Worm (Caenorhabditis elegans) whole organism, L3 larva: Measurements from ENCODE around the gene F20A1.2.

ENCODE experiments used
- R02D3.7 ChIP-seq: fragments of 150-350 bp; optimal IDR thresholded peaks from 2 replicates; lab custom pipeline; 2014; ENCODE audit warnings: missing biosample characterization, missing genetic modification characterization
- ZK546.5 ChIP-seq: sonication (generic microtip); optimal IDR thresholded peaks from 2 replicates; lab custom pipeline; 2017; ENCODE audit warnings: missing biosample characterization, missing genetic modification characterization
- ama-1 ChIP-seq: fragments of 150-350 bp; optimal IDR thresholded peaks from 2 replicates; lab custom pipeline; 2018
- ceh-82 ChIP-seq: fragments of 150-350 bp; optimal IDR thresholded peaks from 2 replicates; lab custom pipeline; 2014; ENCODE audit warnings: missing biosample characterization, missing genetic modification characterization
- ceh-9 ChIP-seq: sonication (generic microtip); optimal IDR thresholded peaks from 2 replicates; lab custom pipeline; 2018; ENCODE audit warnings: missing biosample characterization, missing genetic modification characterization
- egl-27 ChIP-seq: sonication (generic microtip); optimal IDR thresholded peaks from 4 replicates; lab custom pipeline; 2017; ENCODE audit warnings: missing biosample characterization, missing genetic modification reagents, missing genetic modification characterization
- elt-1 ChIP-seq: fragments of 150-350 bp; optimal IDR thresholded peaks from 2 replicates; lab custom pipeline; 2014; ENCODE audit warnings: missing biosample characterization, missing genetic modification characterization
- elt-2 ChIP-seq: sonication (generic microtip); optimal IDR thresholded peaks from 2 replicates; lab custom pipeline; 2016; ENCODE audit warnings: missing genetic modification reagents, mild to moderate bottlenecking, missing genetic modification characterization, missing compliant biosample characterization
- elt-3 ChIP-seq, 3 experiments: fragments of 150-350 bp in 1 of 3; sonication (generic microtip) in 2 of 3; optimal IDR thresholded peaks; 2 replicates in 2 of 3; 4 replicates in 1 of 3; lab custom pipeline; 2014 to 2017; ENCODE audit warnings: missing biosample characterization in 3 of 3, missing genetic modification characterization in 3 of 3
- fkh-10 ChIP-seq: sonication (generic microtip); optimal IDR thresholded peaks from 2 replicates; lab custom pipeline; 2017; ENCODE audit warnings: missing biosample characterization, missing genetic modification reagents, missing genetic modification characterization
- fkh-2 ChIP-seq: fragments of 150-350 bp; optimal IDR thresholded peaks from 2 replicates; lab custom pipeline; 2014; ENCODE audit warnings: missing biosample characterization, missing genetic modification reagents, missing genetic modification characterization
- fos-1 ChIP-seq: fragments of 150-350 bp; optimal IDR thresholded peaks from 2 replicates; lab custom pipeline; 2014; ENCODE audit warnings: missing biosample characterization, missing genetic modification characterization
- hmg-11 ChIP-seq: sonication (generic microtip); optimal IDR thresholded peaks from 2 replicates; lab custom pipeline; 2016; ENCODE audit warnings: missing genetic modification characterization, missing compliant biosample characterization
- lin-15B ChIP-seq: fragments of 150-350 bp; optimal IDR thresholded peaks from 2 replicates; lab custom pipeline; 2014; ENCODE audit warnings: missing biosample characterization, missing genetic modification characterization
- lsy-12 ChIP-seq: sonication (generic microtip); optimal IDR thresholded peaks from 2 replicates; lab custom pipeline; 2016; ENCODE audit warnings: mild to moderate bottlenecking, missing genetic modification characterization, missing compliant biosample characterization
- mdl-1 ChIP-seq: fragments of 150-350 bp; optimal IDR thresholded peaks from 2 replicates; lab custom pipeline; 2014; ENCODE audit warnings: missing biosample characterization, missing genetic modification characterization
- mml-1 ChIP-seq: fragments of 150-350 bp; sonication (generic microtip); optimal IDR thresholded peaks from 3 replicates; lab custom pipeline; 2014; ENCODE audit warnings: missing biosample characterization, missing genetic modification characterization
- nhr-23 ChIP-seq: fragments of 150-350 bp; optimal IDR thresholded peaks from 2 replicates; lab custom pipeline; 2014; ENCODE audit warnings: missing biosample characterization, missing genetic modification reagents, missing genetic modification characterization
- nhr-237 ChIP-seq: fragments of 150-350 bp; optimal IDR thresholded peaks from 2 replicates; lab custom pipeline; 2014; ENCODE audit warnings: missing biosample characterization, missing genetic modification characterization
- nhr-25 ChIP-seq: sonication (generic microtip); optimal IDR thresholded peaks from 2 replicates; lab custom pipeline; 2017; ENCODE audit warnings: missing biosample characterization, missing genetic modification characterization
- nhr-28 ChIP-seq: fragments of 150-350 bp; optimal IDR thresholded peaks from 2 replicates; lab custom pipeline; 2014; ENCODE audit warnings: missing biosample characterization, missing genetic modification characterization
- nhr-43 ChIP-seq: sonication (generic microtip); optimal IDR thresholded peaks from 2 replicates; lab custom pipeline; 2016; ENCODE audit warnings: mild to moderate bottlenecking, missing genetic modification characterization, missing compliant biosample characterization; ENCODE audit not compliant: poor library complexity, severe bottlenecking
- nhr-76 ChIP-seq: fragments of 150-350 bp; sonication (generic microtip); optimal IDR thresholded peaks from 5 replicates; lab custom pipeline; 2014; ENCODE audit warnings: missing biosample characterization, missing genetic modification characterization
- pha-4 ChIP-seq: fragments of 150-350 bp; optimal IDR thresholded peaks from 2 replicates; lab custom pipeline; 2014; ENCODE audit warnings: missing biosample characterization, missing genetic modification reagents, missing genetic modification characterization
- pqm-1 ChIP-seq: fragments of 150-350 bp; optimal IDR thresholded peaks from 2 replicates; lab custom pipeline; 2017; ENCODE audit warnings: missing biosample characterization, missing genetic modification characterization, inconsistent platforms
- skn-1 ChIP-seq: fragments of 150-350 bp; optimal IDR thresholded peaks from 2 replicates; lab custom pipeline; 2014; ENCODE audit warnings: missing biosample characterization, missing genetic modification characterization
- snpc-4 ChIP-seq: fragments of 150-350 bp; optimal IDR thresholded peaks from 2 replicates; lab custom pipeline; 2014; ENCODE audit warnings: missing biosample characterization, missing genetic modification characterization
- unc-39 ChIP-seq: sonication (generic microtip); optimal IDR thresholded peaks from 4 replicates; lab custom pipeline; 2017; ENCODE audit warnings: missing biosample characterization, missing genetic modification characterization
- unc-62 ChIP-seq: fragments of 150-350 bp; sonication (generic microtip); optimal IDR thresholded peaks from 4 replicates; lab custom pipeline; 2014; ENCODE audit warnings: missing biosample characterization, missing genetic modification reagents, missing genetic modification characterization
- zag-1 ChIP-seq: fragments of 150-350 bp; optimal IDR thresholded peaks from 2 replicates; lab custom pipeline; 2014; ENCODE audit warnings: missing biosample characterization, missing genetic modification characterization
- ztf-11 ChIP-seq: fragments of 150-350 bp; optimal IDR thresholded peaks from 2 replicates; lab custom pipeline; 2014; ENCODE audit warnings: missing biosample characterization, missing genetic modification characterization

The F20A1.2 gene

DNA sequence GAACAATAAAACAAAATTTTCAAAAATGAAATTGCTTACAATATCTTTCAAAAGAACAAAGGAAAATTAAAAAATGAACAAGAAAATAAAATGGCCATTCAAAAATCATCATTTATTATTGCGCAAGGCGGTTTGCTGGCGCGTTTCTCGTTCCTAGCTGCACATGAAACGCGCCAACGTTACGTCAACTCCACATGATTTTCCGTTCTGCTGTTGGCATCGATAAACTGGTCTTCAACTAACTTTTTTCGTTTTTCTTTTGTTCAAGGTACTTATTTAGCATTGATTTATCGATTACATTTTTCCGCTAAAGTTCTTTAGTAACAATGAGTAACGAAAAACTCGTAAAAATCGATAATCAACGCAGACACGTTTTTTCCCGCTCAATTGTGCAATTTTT is 14.3 kb downstream of the F20A1.2 start, which contains the start of the genes Y57E12AL.6 and Y57E12AL.1 (continued):
- no peak for TF ChIP-seq fkh-10 (GFP tag; lab: Kevin White, UChicago)
- TF ChIP-seq lsy-12 (tag; lab: Kevin White, UChicago) = peak; percentile 52
- TF ChIP-seq, all 47 proteins: peak for 21

DNA sequence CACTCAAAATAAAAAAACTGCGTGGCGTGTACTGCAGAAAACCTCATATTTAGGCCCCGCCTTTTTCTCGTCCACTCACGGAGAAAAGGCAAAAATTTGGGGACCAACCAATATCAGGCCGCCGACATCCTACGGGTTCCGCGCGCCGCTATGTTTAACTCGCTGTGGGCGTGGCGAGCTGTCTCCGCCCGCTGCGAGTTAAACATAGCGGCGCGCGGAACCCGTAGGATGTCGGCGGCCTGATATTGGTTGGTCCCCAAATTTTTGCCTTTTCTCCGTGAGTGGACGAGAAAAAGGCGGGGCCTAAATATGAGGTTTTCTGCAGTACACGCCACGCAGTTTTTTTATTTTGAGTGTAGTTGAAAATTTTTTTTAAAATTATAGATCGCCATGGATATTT is 16.7 kb downstream of the F20A1.2 start, which contains the start of gene tmem-258:
tmem-258 (plus strand) TSS at position 385 of the 400 bp plus-strand sequence.
- peak; percentile 50 for TF ChIP-seq snpc-4 (tag; lab: Kevin White, UChicago)

DNA sequence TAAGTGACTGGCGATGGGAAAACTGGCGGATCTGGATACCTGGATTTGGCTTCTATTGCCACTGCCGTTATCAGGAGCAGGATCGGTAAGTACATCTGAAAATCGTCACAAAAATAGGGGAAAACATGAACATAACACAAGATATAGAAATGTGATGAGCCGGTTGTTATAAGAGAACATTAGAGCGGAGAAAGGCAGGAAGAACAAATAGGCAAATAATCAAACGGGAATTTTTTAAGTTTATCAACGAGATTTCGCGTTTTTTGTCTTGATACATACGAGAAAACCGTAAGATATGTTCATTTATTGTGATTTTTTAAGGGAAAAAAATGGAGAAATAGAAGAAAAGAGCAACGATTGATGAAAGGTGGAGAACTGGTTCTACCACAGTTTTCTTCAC is 19.1 kb downstream of the F20A1.2 start, which contains the start of gene Y57E12AR.1:
Y57E12AR.1 (minus strand) TSS at position 101 of the 400 bp plus-strand sequence.
- TF ChIP-seq nhr-237 (tag; lab: Kevin White, UChicago) (no peak), elt-1 (no peak), fos-1 (tag; lab: Kevin White, UChicago) (no peak), ceh-82 (tag; lab: Kevin White, UChicago) (no peak), nhr-43 (tag; lab: Kevin White, UChicago) (no peak), pha-4 (tag; lab: Kevin White, UChicago) (no peak), hmg-11 (tag; lab: Kevin White, UChicago) (no peak), mml-1 (tag; lab: Kevin White, UChicago) (no peak), unc-62 (GFP tag; lab: Kevin White, UChicago) (no peak), nhr-28 (tag; lab: Kevin White, UChicago) (no peak), pqm-1 (no peak), skn-1 (tag; lab: Kevin White, UChicago) (no peak), snpc-4 (tag; lab: Kevin White, UChicago) (no peak)

DNA sequence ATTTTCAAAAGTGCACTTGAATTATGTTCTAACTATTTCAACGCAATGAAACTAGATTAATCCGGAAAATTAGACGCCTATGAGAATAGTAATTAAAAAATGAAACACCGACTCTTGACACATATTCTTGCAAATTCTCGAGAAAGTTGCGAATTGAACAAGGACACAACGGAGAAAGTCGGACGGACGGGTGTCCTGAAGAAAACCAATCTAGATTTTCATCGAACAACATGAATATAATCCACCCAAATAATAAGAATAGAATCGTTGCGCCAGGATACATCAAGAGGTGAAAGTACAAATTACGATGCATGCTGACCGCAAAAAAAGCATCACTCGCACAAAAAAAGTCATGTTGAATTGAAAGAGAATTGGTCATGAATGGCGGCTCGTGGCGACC is 22.8 kb downstream of the F20A1.2 start:
- TF ChIP-seq ztf-11 = no peak
- TF ChIP-seq unc-62 (GFP tag; lab: Kevin White, UChicago) = no peak
- no peak for TF ChIP-seq nhr-23 (tag; lab: Kevin White, UChicago)
- TF ChIP-seq mdl-1 = no peak
- TF ChIP-seq ceh-9 (tag; lab: Kevin White, UChicago) = no peak
- TF ChIP-seq elt-1 = no peak
- no peak for TF ChIP-seq lin-15B (tag; lab: Kevin White, UChicago)
- TF ChIP-seq ama-1 (lab: Kevin White, UChicago) = no peak
- no peak for TF ChIP-seq egl-27 (tag; lab: Kevin White, UChicago)
- no peak for TF ChIP-seq hmg-11 (tag; lab: Kevin White, UChicago)
- no peak for TF ChIP-seq ceh-82 (tag; lab: Kevin White, UChicago)
- no peak for TF ChIP-seq fos-1 (tag; lab: Kevin White, UChicago)
- no peak for TF ChIP-seq nhr-76
- TF ChIP-seq elt-2 = no peak
- no peak for TF ChIP-seq snpc-4 (tag; lab: Kevin White, UChicago)
- no peak for TF ChIP-seq skn-1 (tag; lab: Kevin White, UChicago)
- no peak for TF ChIP-seq fkh-2 (tag; lab: Kevin White, UChicago)
- no peak for TF ChIP-seq mml-1 (tag; lab: Kevin White, UChicago)
- TF ChIP-seq nhr-25 (tag; lab: Kevin White, UChicago) = no peak

DNA sequence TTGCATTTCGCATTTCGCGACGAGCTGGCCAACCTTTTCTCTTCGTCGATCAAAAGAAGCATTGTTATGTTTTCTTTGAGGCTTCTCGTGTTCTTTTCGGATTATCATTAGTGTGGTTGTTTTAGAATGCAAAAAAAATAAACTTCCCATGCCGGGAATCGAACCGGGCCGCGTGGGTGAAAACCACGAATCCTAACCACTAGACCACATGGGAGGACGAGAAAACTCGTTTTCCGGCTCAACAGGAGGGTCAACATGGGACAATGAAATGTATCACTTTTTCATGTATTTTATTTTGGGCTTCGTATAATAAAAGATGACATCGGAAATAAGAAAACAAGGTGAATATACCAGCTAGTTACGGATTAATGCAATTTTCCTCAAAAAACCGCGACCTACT is 23.5 kb downstream of the F20A1.2 start:
- TF ChIP-seq unc-39 (tag; lab: Kevin White, UChicago) (no peak), nhr-23 (tag; lab: Kevin White, UChicago) (no peak), fos-1 (tag; lab: Kevin White, UChicago) (no peak), snpc-4 (tag; lab: Kevin White, UChicago) (no peak), hmg-11 (tag; lab: Kevin White, UChicago) (no peak), mdl-1 (no peak), lsy-12 (tag; lab: Kevin White, UChicago) (no peak), elt-1 (no peak), R02D3.7 (tag; lab: Kevin White, UChicago) (no peak)

DNA sequence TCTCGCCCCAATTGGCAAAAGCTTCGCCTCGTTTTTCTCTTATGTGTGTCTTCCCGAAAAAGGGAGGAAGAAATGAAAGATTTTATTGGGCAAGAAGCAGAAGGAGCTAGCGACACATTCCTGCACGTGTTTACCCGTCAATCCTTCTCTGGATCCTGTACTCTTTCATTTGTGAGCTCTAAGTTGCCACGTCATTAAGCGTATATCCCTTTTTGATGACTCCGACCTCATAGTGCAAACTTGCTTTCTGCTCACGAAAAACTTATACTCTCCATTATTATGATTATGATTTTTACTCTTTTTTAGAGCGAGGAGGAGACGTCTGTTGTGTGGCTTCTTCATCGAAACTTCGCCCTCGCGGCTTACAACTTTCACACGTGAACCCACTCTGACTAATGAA is 26.2 kb downstream of the F20A1.2 start, which contains the start of gene F27B10.1:
F27B10.1 (plus strand) TSS at position 301 of the 400 bp plus-strand sequence.
- TF ChIP-seq nhr-76 = no peak
- no peak for TF ChIP-seq fkh-2 (tag; lab: Kevin White, UChicago)
- TF ChIP-seq ZK546.5 (tag; lab: Kevin White, UChicago) = no peak
- TF ChIP-seq nhr-43 (tag; lab: Kevin White, UChicago) = no peak
- no peak for TF ChIP-seq elt-3 (tag; optimal IDR thresholded peaks at IDR 0.05; lab: Kevin White, UChicago)
- no peak for TF ChIP-seq hmg-11 (tag; lab: Kevin White, UChicago)
- no peak for TF ChIP-seq nhr-237 (tag; lab: Kevin White, UChicago)
- no peak for TF ChIP-seq ceh-9 (tag; lab: Kevin White, UChicago)
- no peak for TF ChIP-seq zag-1 (tag; lab: Kevin White, UChicago)
- no peak for TF ChIP-seq nhr-25 (tag; lab: Kevin White, UChicago)
